Worm (Caenorhabditis elegans) whole organism, L4 larva: ENCODE results near the gene syd-1.
A peak's percentile ranks its signal among the peaks of the same experiment; 100 is the strongest.

Experiments used
- F10B5.3 ChIP-seq: sonication (generic microtip); optimal IDR thresholded peaks from 2 replicates; lab custom pipeline; 2016; ENCODE audit warnings: mild to moderate bottlenecking, missing genetic modification characterization, missing compliant biosample characterization
- F44E2.7 ChIP-seq: fragments of 200-800 bp; sonication (Bioruptor generic); IDR thresholded peaks from 2 replicates; pipeline ENCODE4 v2.1.2; 2022; ENCODE audit warnings: missing genetic modification characterization, missing compliant biosample characterization
- R02D3.7 ChIP-seq: fragments of 150-350 bp; sonication (generic microtip); optimal IDR thresholded peaks from 3 replicates; lab custom pipeline; 2014; ENCODE audit warnings: missing biosample characterization, missing genetic modification characterization
- ZK337.2 ChIP-seq: fragments of 200-800 bp; sonication (Bioruptor generic); IDR thresholded peaks from 2 replicates; pipeline ENCODE4 v1.3.6; 2022; ENCODE audit warnings: missing genetic modification reagents, missing genetic modification characterization, missing compliant biosample characterization
- ZK546.5 ChIP-seq, 2 experiments: sonication (generic microtip); optimal IDR thresholded peaks; 2 replicates each; lab custom pipeline; 2017; ENCODE audit warnings: missing biosample characterization in 2 of 2, missing genetic modification characterization in 2 of 2
- aha-1 ChIP-seq: fragments of 150-350 bp; peaks from one replicate; lab custom pipeline; 2014; ENCODE audit warnings: missing biosample characterization, missing genetic modification characterization
- ceh-20 ChIP-seq: fragments of 200-800 bp; sonication (Bioruptor generic); IDR thresholded peaks from 2 replicates; pipeline ENCODE4 v1.3.6; 2022; ENCODE audit warnings: missing genetic modification reagents, missing genetic modification characterization, missing compliant biosample characterization
- ceh-62 ChIP-seq: sonication (generic microtip); optimal IDR thresholded peaks from 2 replicates; lab custom pipeline; 2017; ENCODE audit warnings: missing biosample characterization, missing genetic modification characterization
- ctbp-1 ChIP-seq: fragments of 200-800 bp; sonication (Bioruptor generic); IDR thresholded peaks from 2 replicates; pipeline ENCODE4 v1.3.6; 2022; ENCODE audit warnings: missing genetic modification reagents, missing genetic modification characterization, missing compliant biosample characterization
- daf-16 ChIP-seq, 3 experiments: sonication (generic microtip); optimal IDR thresholded peaks; 2 replicates each; lab custom pipeline; 2016 to 2017; ENCODE audit warnings: missing genetic modification characterization in 3 of 3, missing genetic modification reagents in 3 of 3, mild to moderate bottlenecking in 2 of 3, missing compliant biosample characterization in 2 of 3, missing biosample characterization in 1 of 3, moderate library complexity in 1 of 3
- dmd-8 ChIP-seq: fragments of 200-800 bp; sonication (Bioruptor generic); IDR thresholded peaks from 2 replicates; pipeline ENCODE4 v1.3.6; 2022; ENCODE audit warnings: missing genetic modification characterization, missing compliant biosample characterization
- egl-27 ChIP-seq: sonication (generic microtip); optimal IDR thresholded peaks from 3 replicates; lab custom pipeline; 2017; ENCODE audit warnings: missing biosample characterization, missing genetic modification reagents, missing genetic modification characterization
- fkh-10 ChIP-seq: fragments of 150-350 bp; optimal IDR thresholded peaks from 2 replicates; lab custom pipeline; 2014; ENCODE audit warnings: missing biosample characterization, missing genetic modification reagents, missing genetic modification characterization
- fos-1 ChIP-seq: fragments of 150-350 bp; optimal IDR thresholded peaks from 2 replicates; lab custom pipeline; 2014; ENCODE audit warnings: missing biosample characterization, missing genetic modification characterization
- hlh-11 ChIP-seq: fragments of 200-800 bp; sonication (Bioruptor generic); optimal IDR thresholded peaks from 2 replicates; lab custom pipeline; 2018; ENCODE audit warnings: mild to moderate bottlenecking, missing genetic modification characterization, missing compliant biosample characterization
- lim-7 ChIP-seq: fragments of 200-800 bp; sonication (Bioruptor generic); IDR thresholded peaks from 2 replicates; pipeline ENCODE4 v1.3.6; 2022; ENCODE audit warnings: missing genetic modification characterization, missing compliant biosample characterization
- lin-15B ChIP-seq: fragments of 150-350 bp; sonication (generic microtip); optimal IDR thresholded peaks from 3 replicates; lab custom pipeline; 2014; ENCODE audit warnings: missing biosample characterization, missing genetic modification characterization
- lsy-2 ChIP-seq, 2 experiments: fragments of 150-350 bp in 1 of 2; sonication (generic microtip) in 1 of 2; optimal IDR thresholded peaks; 2 replicates each; lab custom pipeline; 2014 to 2017; ENCODE audit warnings: missing biosample characterization in 2 of 2, missing genetic modification characterization in 2 of 2
- madf-9 ChIP-seq: fragments of 200-800 bp; sonication (Bioruptor generic); conservative IDR thresholded peaks from 2 replicates; pipeline ENCODE4 v1.3.6; 2022; ENCODE audit warnings: missing genetic modification reagents, missing genetic modification characterization, missing compliant biosample characterization
- mdl-1 ChIP-seq, 2 experiments: fragments of 150-350 bp in 1 of 2; sonication (generic microtip) in 1 of 2; optimal IDR thresholded peaks; 2 replicates each; lab custom pipeline; 2014 to 2017; ENCODE audit warnings: missing biosample characterization in 2 of 2, missing genetic modification characterization in 2 of 2
- mep-1 ChIP-seq: fragments of 150-350 bp; sonication (generic microtip); optimal IDR thresholded peaks from 3 replicates; lab custom pipeline; 2014; ENCODE audit warnings: missing biosample characterization, missing genetic modification characterization
- mes-2 ChIP-seq: sonication (generic microtip); optimal IDR thresholded peaks from 2 replicates; lab custom pipeline; 2016; ENCODE audit warnings: missing genotype, mild to moderate bottlenecking, missing genetic modification characterization, missing compliant biosample characterization; ENCODE audit not compliant: poor library complexity, severe bottlenecking
- nhr-11 ChIP-seq: fragments of 150-350 bp; optimal IDR thresholded peaks from 2 replicates; lab custom pipeline; 2014; ENCODE audit warnings: missing biosample characterization, missing genetic modification characterization
- nhr-41 ChIP-seq: fragments of 200-800 bp; sonication (Bioruptor generic); IDR thresholded peaks from 2 replicates; pipeline ENCODE4 v1.3.6; 2022; ENCODE audit warnings: missing genetic modification reagents, missing genetic modification characterization, missing compliant biosample characterization
- nhr-48 ChIP-seq: sonication (generic microtip); optimal IDR thresholded peaks from 2 replicates; lab custom pipeline; 2016; ENCODE audit warnings: mild to moderate bottlenecking, missing genetic modification characterization, missing compliant biosample characterization
- spr-1 ChIP-seq: sonication (generic microtip); optimal IDR thresholded peaks from 2 replicates; lab custom pipeline; 2016; ENCODE audit warnings: mild to moderate bottlenecking, missing genetic modification characterization, missing compliant biosample characterization
- spr-3 ChIP-seq: fragments of 200-800 bp; sonication (Bioruptor generic); optimal IDR thresholded peaks from 2 replicates; lab custom pipeline; 2018; ENCODE audit warnings: mild to moderate bottlenecking, missing genetic modification characterization, missing compliant biosample characterization
- tra-1 ChIP-seq: fragments of 200-800 bp; sonication (Bioruptor generic); IDR thresholded peaks from 2 replicates; pipeline ENCODE4 v1.3.6; 2022; ENCODE audit warnings: missing genetic modification reagents, missing genetic modification characterization, missing compliant biosample characterization
- unc-130 ChIP-seq: sonication (generic microtip); optimal IDR thresholded peaks from 2 replicates; lab custom pipeline; 2016; ENCODE audit warnings: missing genetic modification reagents, missing genetic modification characterization, missing compliant biosample characterization
- zip-11 ChIP-seq: fragments of 200-800 bp; sonication (Bioruptor generic); IDR thresholded peaks from 2 replicates; pipeline ENCODE4 v1.3.6; 2022; ENCODE audit warnings: missing genetic modification characterization, missing compliant biosample characterization

Gene syd-1

DNA sequence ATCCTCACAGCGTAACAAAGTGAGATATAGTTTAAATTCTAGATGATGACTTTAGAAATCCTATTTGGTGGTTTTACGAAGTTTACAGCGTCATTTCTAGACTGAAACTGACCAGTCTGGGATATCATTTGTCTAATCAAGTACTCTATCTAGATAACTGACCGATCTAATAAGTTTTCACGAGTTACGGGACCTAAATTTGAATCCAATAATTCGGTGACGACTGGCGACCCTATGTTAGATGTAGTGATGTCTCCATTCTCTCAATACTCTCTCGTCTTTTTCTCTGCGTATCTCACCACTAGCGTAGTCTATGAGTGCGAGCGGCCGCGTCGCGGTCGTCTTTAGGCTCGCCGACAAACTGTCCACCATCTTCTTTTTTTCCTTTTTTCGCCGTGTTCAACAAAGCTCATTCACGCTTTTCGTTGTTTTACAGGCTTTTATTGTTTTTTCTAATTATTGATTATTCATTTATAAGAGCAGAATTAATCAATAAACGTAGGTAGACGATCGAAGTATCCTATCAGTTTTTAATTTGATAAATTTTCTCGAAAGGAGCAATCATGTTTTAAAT lies 20.7 kb upstream of the syd-1 start (continued):
- TF ChIP-seq ceh-62 (no peak), lsy-2 (tag; optimal IDR thresholded peaks at IDR 0.05; lab: Kevin White, UChicago) (peak in 1 of 2 experiments; percentile 35), R02D3.7 (no peak), spr-3 (GFP tag; lab: Kevin White, UChicago) (no peak), unc-130 (GFP tag; lab: Kevin White, UChicago) (no peak), lin-15B (tag; lab: Kevin White, UChicago) (no peak), ZK337.2 (GFP tag; lab: Robert Waterston, UW) (no peak), ZK546.5 (tag; optimal IDR thresholded peaks at IDR 0.05; lab: Kevin White, UChicago) (no peak), daf-16 (GFP tag; optimal IDR thresholded peaks at IDR 0.05; lab: Kevin White, UChicago) (no peak), daf-16 (tag; optimal IDR thresholded peaks at IDR 0.05; lab: Kevin White, UChicago) (peak; percentile 19), nhr-11 (tag; lab: Kevin White, UChicago) (no peak), mep-1 (tag; lab: Kevin White, UChicago) (peak; percentile 44), zip-11 (GFP tag; lab: Robert Waterston, UW) (no peak), spr-1 (tag; lab: Kevin White, UChicago) (no peak), egl-27 (tag; lab: Kevin White, UChicago) (no peak), fos-1 (no peak), tra-1 (GFP tag; lab: Robert Waterston, UW) (no peak)
- TF ChIP-seq, all 104 proteins: peak for 9

DNA sequence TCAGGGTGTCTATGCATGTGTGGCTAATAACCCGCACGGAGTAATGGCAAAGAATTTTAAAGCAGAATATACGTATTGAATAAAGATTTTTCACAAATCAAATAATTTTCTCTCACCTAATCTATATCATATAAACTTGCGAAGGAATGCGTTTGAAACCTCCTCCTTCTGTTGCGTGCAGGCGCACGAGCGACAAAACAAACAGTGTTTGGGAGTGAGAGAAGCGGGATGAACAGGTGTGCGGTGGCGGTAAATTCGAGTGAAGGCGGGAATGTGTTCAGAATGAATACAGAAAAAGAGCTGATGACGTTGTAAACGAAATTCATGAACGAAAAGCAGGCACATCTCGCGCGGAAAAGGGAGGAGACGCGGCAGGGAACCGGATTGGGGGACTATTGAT lies 19.6 kb upstream of the syd-1 start:
- TF ChIP-seq dmd-8, result no peak
- TF ChIP-seq ctbp-1 (GFP tag; lab: Robert Waterston, UW), result no peak
- peak; percentile 47 for TF ChIP-seq aha-1 (tag; lab: Kevin White, UChicago)
- peak; percentile 21 for TF ChIP-seq hlh-11 (tag; lab: Kevin White, UChicago)
- no peak for TF ChIP-seq ceh-20 (GFP tag; lab: Robert Waterston, UW)

DNA sequence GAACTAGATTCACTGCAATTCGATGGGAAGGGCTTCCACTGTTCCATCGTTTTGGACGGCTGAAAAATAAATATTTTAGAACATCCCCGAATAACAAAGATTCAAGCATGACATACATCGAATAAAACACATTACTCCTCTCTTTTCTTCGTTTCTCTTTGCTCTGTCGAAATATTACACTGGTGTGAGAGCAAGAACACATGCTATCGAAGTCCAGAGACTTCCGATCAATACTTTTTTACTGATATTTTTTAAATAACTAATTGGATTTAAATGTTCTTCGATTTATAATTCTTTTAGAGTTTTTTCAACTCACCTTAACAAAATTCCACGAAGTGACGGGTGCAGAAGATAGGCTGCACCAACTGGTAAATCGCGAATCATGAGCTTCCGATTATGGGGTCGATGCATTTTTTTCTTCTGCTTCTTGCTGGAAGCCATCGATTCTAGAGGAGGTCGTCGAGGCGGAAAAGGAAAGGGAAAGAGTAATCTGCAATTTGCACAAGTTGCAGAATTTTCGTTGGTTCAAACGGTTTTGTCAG lies 18.6 kb upstream of the syd-1 start, which contains the start of the genes oig-4 and R07G3.7:
Gene oig-4 (plus strand): TSS at position 301 of the 542 bp plus-strand sequence.
Gene R07G3.7 (minus strand): TSS at position 492 of the 542 bp plus-strand sequence.
- TF ChIP-seq fkh-10 (GFP tag; lab: Kevin White, UChicago) (no peak), mdl-1 (tag; optimal IDR thresholded peaks at IDR 0.05; lab: Kevin White, UChicago) (no peak)

DNA sequence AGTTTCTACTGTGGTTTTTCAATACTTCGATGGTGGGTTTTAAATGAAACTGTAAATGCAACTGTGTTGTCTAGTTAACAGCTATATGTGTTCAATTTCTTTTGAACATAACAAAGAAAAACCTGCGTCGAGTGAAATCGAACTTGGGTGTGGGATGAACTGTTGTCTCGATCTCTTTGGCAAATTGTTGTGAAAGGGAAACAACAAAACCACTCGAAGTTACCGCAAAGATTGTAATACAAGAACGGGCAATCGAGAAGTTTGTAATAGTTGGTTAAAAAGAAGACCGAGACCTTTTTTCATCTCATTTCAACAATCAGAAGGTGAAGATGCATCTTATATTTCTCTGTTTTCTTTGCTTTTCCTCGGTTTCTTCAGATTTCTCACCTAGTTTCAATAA lies 13.2 kb upstream of the syd-1 start, which contains the start of gene lips-17:
Gene lips-17 (plus strand): TSS at position 301 of the 400 bp plus-strand sequence.
- no peak for TF ChIP-seq nhr-48 (tag; lab: Kevin White, UChicago)
- TF ChIP-seq nhr-41 (GFP tag; lab: Robert Waterston, UW), result no peak
- no peak for TF ChIP-seq hlh-11 (tag; lab: Kevin White, UChicago)

DNA sequence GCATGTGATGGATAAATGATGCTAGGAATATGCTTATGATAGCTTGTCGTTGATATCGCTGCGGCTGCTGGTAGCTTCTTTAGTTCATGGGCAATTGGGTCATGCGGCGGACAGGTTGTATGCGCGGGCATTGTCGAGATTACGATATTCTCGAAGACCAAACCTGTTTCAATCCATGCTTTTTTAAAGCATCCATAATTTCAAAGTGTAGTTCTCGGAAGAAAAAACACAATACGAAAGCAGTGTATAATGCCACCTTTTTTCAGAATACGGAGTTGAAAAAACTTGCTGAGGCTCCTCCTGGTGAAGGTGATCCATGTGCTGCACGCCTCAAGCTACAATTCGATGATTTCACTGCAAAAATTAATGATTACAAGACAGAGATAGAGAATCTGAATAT lies 10.6 kb upstream of the syd-1 start, which contains the start of gene osm-8:
Gene osm-8 (minus strand): TSS at position 101 of the 400 bp plus-strand sequence.
- TF ChIP-seq F10B5.3 (tag; lab: Kevin White, UChicago) (no peak), F44E2.7 (GFP tag; lab: Robert Waterston, UW) (no peak), egl-27 (tag; lab: Kevin White, UChicago) (no peak), aha-1 (tag; lab: Kevin White, UChicago) (peak; percentile 24), mes-2 (no peak), madf-9 (GFP tag; lab: Robert Waterston, UW) (no peak), hlh-11 (tag; lab: Kevin White, UChicago) (peak; percentile 10), lim-7 (GFP tag; lab: Robert Waterston, UW) (no peak)
